Worm (Caenorhabditis elegans) whole organism, late embryonic: ENCODE data around the gene C02F4.4.

Experiments used
- ama-1 ChIP-seq: fragments of 150-350 bp; optimal IDR thresholded peaks from 2 replicates; lab custom pipeline; 2014
- fkh-10 ChIP-seq: fragments of 150-350 bp; optimal IDR thresholded peaks from 2 replicates; lab custom pipeline; 2014; ENCODE audit warnings: missing biosample characterization, missing genetic modification reagents, missing genetic modification characterization
- pha-4 ChIP-seq: fragments of 150-350 bp; optimal IDR thresholded peaks from 2 replicates; lab custom pipeline; 2018; ENCODE audit warnings: missing biosample characterization, missing genetic modification reagents, missing genetic modification characterization

DNA sequence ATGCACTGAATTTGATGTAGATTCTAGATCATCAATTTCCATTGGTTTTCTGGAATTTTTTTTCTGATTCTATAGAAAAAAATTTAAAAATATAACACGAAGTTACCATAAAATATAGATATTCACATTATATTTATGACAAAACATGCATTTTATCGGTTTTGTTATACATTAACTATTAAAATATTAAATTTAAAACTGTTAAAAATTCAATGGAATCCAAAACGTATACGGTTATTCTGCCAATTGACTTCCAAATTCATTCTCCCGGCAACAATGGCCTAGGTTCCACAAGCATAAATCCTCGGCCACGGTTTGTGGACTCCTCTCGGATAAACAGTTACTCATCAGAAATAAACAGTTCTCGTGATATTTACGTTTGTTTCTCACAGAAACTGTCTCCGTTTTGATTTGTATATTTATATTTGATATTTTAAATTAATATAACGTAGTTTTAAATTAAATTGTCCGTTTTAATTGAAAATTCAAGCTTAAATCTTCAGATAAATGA lies 31.4 kb downstream of the C02F4.4 start, which contains the start of the genes F01D4.5 and ced-5:
- TF ChIP-seq fkh-10 (GFP tag; lab: Kevin White, UChicago) (no peak), pha-4 (tag; lab: Kevin White, UChicago) (no peak), ama-1 (lab: Kevin White, UChicago) (no peak)
